Worm (Caenorhabditis elegans) whole organism, late embryonic: ENCODE data around the gene nlp-69.

Source experiments
- C08G9.2 ChIP-seq: sonication (generic microtip); optimal IDR thresholded peaks from 2 replicates; lab custom pipeline; 2016; ENCODE audit warnings: mild to moderate bottlenecking, missing genetic modification characterization, moderate library complexity, missing compliant biosample characterization
- C38D4.7 ChIP-seq: fragments of 200-800 bp; sonication (Bioruptor generic); optimal IDR thresholded peaks from 2 replicates; lab custom pipeline; 2018; ENCODE audit warnings: mild to moderate bottlenecking, missing genetic modification characterization, moderate library complexity, missing compliant biosample characterization
- F13H6.1 ChIP-seq: sonication (generic microtip); optimal IDR thresholded peaks from 2 replicates; lab custom pipeline; 2016; ENCODE audit warnings: missing genetic modification characterization, missing compliant biosample characterization
- K09A11.1 ChIP-seq: sonication (generic microtip); optimal IDR thresholded peaks from 2 replicates; lab custom pipeline; 2017; ENCODE audit warnings: antibody characterized with exemption, mild to moderate bottlenecking, missing genetic modification characterization, missing compliant biosample characterization; ENCODE audit not compliant: insufficient read depth
- Y22D7AL.16 ChIP-seq: sonication (generic microtip); optimal IDR thresholded peaks from 2 replicates; lab custom pipeline; 2016; ENCODE audit warnings: missing genetic modification characterization, missing compliant biosample characterization
- ama-1 ChIP-seq: fragments of 150-350 bp; optimal IDR thresholded peaks from 2 replicates; lab custom pipeline; 2014
- ceh-2 ChIP-seq: sonication (generic microtip); optimal IDR thresholded peaks from 2 replicates; lab custom pipeline; 2016; ENCODE audit warnings: missing genotype, missing genetic modification characterization, missing compliant biosample characterization
- ceh-22 ChIP-seq: sonication (generic microtip); optimal IDR thresholded peaks from 2 replicates; lab custom pipeline; 2017; ENCODE audit warnings: missing biosample characterization, missing genetic modification characterization
- ceh-30 ChIP-seq: fragments of 150-350 bp; optimal IDR thresholded peaks from 2 replicates; lab custom pipeline; 2014; ENCODE audit warnings: missing biosample characterization, missing genetic modification characterization
- ceh-31 ChIP-seq: sonication (generic microtip); optimal IDR thresholded peaks from 2 replicates; lab custom pipeline; 2016; ENCODE audit warnings: missing genetic modification characterization, missing compliant biosample characterization
- ceh-6 ChIP-seq: fragments of 200-800 bp; sonication (Bioruptor generic); optimal IDR thresholded peaks from 2 replicates; lab custom pipeline; 2018; ENCODE audit warnings: mild to moderate bottlenecking, missing genetic modification characterization, missing compliant biosample characterization
- elt-2 ChIP-seq: sonication (generic microtip); optimal IDR thresholded peaks from 2 replicates; lab custom pipeline; 2016; ENCODE audit warnings: missing genetic modification reagents, missing genetic modification characterization, missing compliant biosample characterization
- elt-4 ChIP-seq: sonication (generic microtip); optimal IDR thresholded peaks from 2 replicates; lab custom pipeline; 2016; ENCODE audit warnings: missing genetic modification characterization, missing compliant biosample characterization
- ets-4 ChIP-seq: sonication (generic microtip); optimal IDR thresholded peaks from 2 replicates; lab custom pipeline; 2016; ENCODE audit warnings: missing genetic modification characterization, missing compliant biosample characterization
- eyg-1 ChIP-seq: sonication (generic microtip); optimal IDR thresholded peaks from 2 replicates; lab custom pipeline; 2016; ENCODE audit warnings: missing genotype, missing genetic modification characterization, missing compliant biosample characterization
- fax-1 ChIP-seq: sonication (generic microtip); optimal IDR thresholded peaks from 2 replicates; lab custom pipeline; 2016; ENCODE audit warnings: missing genotype, missing genetic modification characterization, missing compliant biosample characterization
- gmeb-2 ChIP-seq: sonication (generic microtip); optimal IDR thresholded peaks from 2 replicates; lab custom pipeline; 2016; ENCODE audit warnings: missing genetic modification characterization, inconsistent platforms, missing compliant biosample characterization
- hlh-13 ChIP-seq: fragments of 200-800 bp; sonication (Bioruptor generic); optimal IDR thresholded peaks from 2 replicates; lab custom pipeline; 2018; ENCODE audit warnings: mild to moderate bottlenecking, missing genetic modification characterization, missing compliant biosample characterization
- hlh-30 ChIP-seq: sonication (generic microtip); optimal IDR thresholded peaks from 2 replicates; lab custom pipeline; 2017; ENCODE audit warnings: antibody characterized with exemption, missing genetic modification characterization, missing compliant biosample characterization; ENCODE audit not compliant: insufficient read depth
- hlh-8 ChIP-seq: sonication (generic microtip); optimal IDR thresholded peaks from 2 replicates; lab custom pipeline; 2016; ENCODE audit warnings: missing genotype, missing genetic modification characterization, missing compliant biosample characterization
- lin-11 ChIP-seq: fragments of 200-800 bp; sonication (Bioruptor generic); optimal IDR thresholded peaks from 2 replicates; lab custom pipeline; 2018; ENCODE audit warnings: mild to moderate bottlenecking, missing genetic modification characterization, missing compliant biosample characterization
- madf-2 ChIP-seq: sonication (generic microtip); optimal IDR thresholded peaks from 2 replicates; lab custom pipeline; 2017; ENCODE audit warnings: missing genetic modification characterization, missing compliant biosample characterization
- nfya-1 ChIP-seq: sonication (generic microtip); optimal IDR thresholded peaks from 2 replicates; lab custom pipeline; 2017; ENCODE audit warnings: missing genetic modification characterization, mild to moderate bottlenecking, missing compliant biosample characterization, antibody characterized with exemption, moderate library complexity
- nhr-232 ChIP-seq: sonication (generic microtip); optimal IDR thresholded peaks from 2 replicates; lab custom pipeline; 2016; ENCODE audit warnings: missing genetic modification characterization, missing compliant biosample characterization
- npax-4 ChIP-seq: sonication (generic microtip); optimal IDR thresholded peaks from 2 replicates; lab custom pipeline; 2016; ENCODE audit warnings: missing genetic modification characterization, missing compliant biosample characterization
- pag-3 ChIP-seq: sonication (generic microtip); optimal IDR thresholded peaks from 2 replicates; lab custom pipeline; 2016; ENCODE audit warnings: missing compliant biosample characterization, missing genetic modification characterization, borderline replicate concordance
- pat-9 ChIP-seq: fragments of 200-800 bp; sonication (Bioruptor generic); optimal IDR thresholded peaks from 2 replicates; lab custom pipeline; 2018; ENCODE audit warnings: mild to moderate bottlenecking, missing genetic modification characterization, moderate library complexity, missing compliant biosample characterization
- pax-1 ChIP-seq: fragments of 150-350 bp; optimal IDR thresholded peaks from 2 replicates; lab custom pipeline; 2014; ENCODE audit warnings: missing biosample characterization, missing genetic modification characterization
- pha-4 ChIP-seq: fragments of 150-350 bp; optimal IDR thresholded peaks from 2 replicates; lab custom pipeline; 2018; ENCODE audit warnings: missing biosample characterization, missing genetic modification reagents, missing genetic modification characterization
- rnt-1 ChIP-seq: sonication (generic microtip); optimal IDR thresholded peaks from 2 replicates; lab custom pipeline; 2016; ENCODE audit warnings: missing genetic modification characterization, missing compliant biosample characterization
- sox-2 ChIP-seq: fragments of 200-800 bp; sonication (Bioruptor generic); IDR thresholded peaks from 2 replicates; pipeline ENCODE4 v1.3.6; 2022; ENCODE audit warnings: missing genetic modification reagents, missing genetic modification characterization, missing compliant biosample characterization
- tbx-2 ChIP-seq: sonication (generic microtip); optimal IDR thresholded peaks from 2 replicates; lab custom pipeline; 2016; ENCODE audit warnings: missing genetic modification characterization, missing compliant biosample characterization
- tbx-7 ChIP-seq: sonication (generic microtip); optimal IDR thresholded peaks from 2 replicates; lab custom pipeline; 2016; ENCODE audit warnings: missing genotype, missing genetic modification characterization, missing compliant biosample characterization
- unc-42 ChIP-seq: sonication (generic microtip); optimal IDR thresholded peaks from 2 replicates; lab custom pipeline; 2016; ENCODE audit warnings: missing genotype, missing genetic modification characterization, missing compliant biosample characterization
- unc-55 ChIP-seq: sonication (generic microtip); optimal IDR thresholded peaks from 2 replicates; lab custom pipeline; 2017; ENCODE audit warnings: missing biosample characterization, missing genetic modification reagents, missing genetic modification characterization
- zip-5 ChIP-seq: sonication (generic microtip); optimal IDR thresholded peaks from 2 replicates; lab custom pipeline; 2016; ENCODE audit warnings: missing genetic modification characterization, missing compliant biosample characterization

nlp-69 gene

ce11 chrV:20090698-20091313, 4.0 kb downstream of the nlp-69 start, which contains the start of the genes dcs-1 and sec-23:
TSS of gene dcs-1 (minus strand) at chrV:20090743.
TSS of gene sec-23 (plus strand) at chrV:20091263.
- TF ChIP-seq F13H6.1 (tag; lab: Kevin White, UChicago), result no peak
- TF ChIP-seq hlh-8 (tag; lab: Kevin White, UChicago), result peak; percentile 29
- peak; percentile 18 for TF ChIP-seq ceh-2 (tag; lab: Kevin White, UChicago)
- TF ChIP-seq ceh-31 (tag; lab: Kevin White, UChicago), result peak; percentile 58
- no peak for TF ChIP-seq pat-9 (tag; lab: Kevin White, UChicago)
- no peak for TF ChIP-seq fax-1
- no peak for TF ChIP-seq gmeb-2 (tag; lab: Kevin White, UChicago)
- peak; percentile 46 for TF ChIP-seq tbx-7 (tag; lab: Kevin White, UChicago)
- TF ChIP-seq C08G9.2 (tag; lab: Kevin White, UChicago), result peak; percentile 70
- TF ChIP-seq ets-4 (tag; lab: Kevin White, UChicago), result peak; percentile 59
- no peak for TF ChIP-seq Y22D7AL.16
- peak; percentile 25 for TF ChIP-seq zip-5 (tag; lab: Kevin White, UChicago)
- peak; percentile 46 for TF ChIP-seq tbx-2 (tag; lab: Kevin White, UChicago)

- TF ChIP-seq unc-55 (GFP tag; lab: Kevin White, UChicago) (no peak), ets-4 (tag; lab: Kevin White, UChicago) (no peak), nfya-1 (no peak), Y22D7AL.16 (no peak), F13H6.1 (tag; lab: Kevin White, UChicago) (no peak), lin-11 (tag; lab: Kevin White, UChicago) (no peak), elt-2 (tag; lab: Kevin White, UChicago) (no peak)
These were observed 7.2 kb downstream of the nlp-69 start, which contains the start of gene fre-1 for ce11 chrV:20087635-20088034. TSS of gene fre-1 (minus strand) at chrV:20087735.

DNA sequence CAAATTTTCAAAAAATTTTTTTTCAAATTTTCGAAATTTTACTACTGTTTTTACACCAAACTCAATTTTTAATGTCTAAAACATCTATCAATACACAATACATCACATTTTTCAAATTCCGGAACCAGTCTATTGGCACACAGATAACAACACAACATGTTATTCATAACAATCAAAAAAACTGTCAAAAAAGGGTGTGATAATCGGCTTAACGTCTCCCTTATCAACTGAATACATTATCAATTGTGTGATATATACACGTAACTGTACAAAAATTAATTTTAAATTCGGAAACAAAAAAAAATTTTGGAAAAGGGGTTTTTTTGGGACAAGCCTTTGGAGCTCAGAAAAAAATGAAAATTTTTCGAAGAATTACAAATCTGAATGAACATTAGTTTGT, 20.5 kb downstream of the nlp-69 start:
- no peak for TF ChIP-seq sox-2 (GFP tag; lab: Robert Waterston, UW)
- peak; percentile 68 for TF ChIP-seq elt-2 (tag; lab: Kevin White, UChicago)

- peak; percentile 81 for TF ChIP-seq pax-1
- no peak for TF ChIP-seq ets-4 (tag; lab: Kevin White, UChicago)
- no peak for TF ChIP-seq ceh-6 (GFP tag; lab: Kevin White, UChicago)
- TF ChIP-seq nfya-1, result peak; percentile 17
These were observed 26.4 kb downstream of the nlp-69 start for ce11 chrV:20068389-20068788.

- TF ChIP-seq ceh-22 (no peak), pha-4 (tag; lab: Kevin White, UChicago) (no peak), pax-1 (no peak), ceh-30 (tag; lab: Kevin White, UChicago) (no peak), npax-4 (tag; lab: Kevin White, UChicago) (no peak), nhr-232 (tag; lab: Kevin White, UChicago) (no peak), pat-9 (tag; lab: Kevin White, UChicago) (no peak), C38D4.7 (no peak), unc-42 (tag; lab: Kevin White, UChicago) (no peak), rnt-1 (tag; lab: Kevin White, UChicago) (no peak), madf-2 (tag; lab: Kevin White, UChicago) (no peak), ama-1 (lab: Kevin White, UChicago) (no peak), ceh-6 (GFP tag; lab: Kevin White, UChicago) (no peak), ceh-31 (tag; lab: Kevin White, UChicago) (no peak), hlh-30 (no peak), hlh-13 (no peak), eyg-1 (tag; lab: Kevin White, UChicago) (no peak), K09A11.1 (tag; lab: Kevin White, UChicago) (no peak), elt-4 (tag; lab: Kevin White, UChicago) (no peak), pag-3 (tag; lab: Kevin White, UChicago) (no peak)
These were observed 27.7 kb downstream of the nlp-69 start for ce11 chrV:20067075-20067474.
